Worm (Caenorhabditis elegans) whole organism, late embryonic: ENCODE results near the gene plx-2.

Source experiments
- C08G9.2 ChIP-seq: sonication (generic microtip); optimal IDR thresholded peaks from 2 replicates; lab custom pipeline; 2016; ENCODE audit warnings: mild to moderate bottlenecking, missing genetic modification characterization, moderate library complexity, missing compliant biosample characterization
- K02D7.2 ChIP-seq: sonication (generic microtip); optimal IDR thresholded peaks from 2 replicates; lab custom pipeline; 2017; ENCODE audit warnings: mild to moderate bottlenecking, missing genetic modification characterization, missing compliant biosample characterization
- T23F11.4 ChIP-seq: fragments of 200-800 bp; sonication (Bioruptor generic); optimal IDR thresholded peaks from 2 replicates; lab custom pipeline; 2018; ENCODE audit warnings: mild to moderate bottlenecking, missing genetic modification characterization, missing compliant biosample characterization
- Y22D7AL.16 ChIP-seq: sonication (generic microtip); optimal IDR thresholded peaks from 2 replicates; lab custom pipeline; 2016; ENCODE audit warnings: missing genetic modification characterization, missing compliant biosample characterization
- ahr-1 ChIP-seq: sonication (generic microtip); optimal IDR thresholded peaks from 2 replicates; lab custom pipeline; 2016; ENCODE audit warnings: missing genetic modification characterization, missing compliant biosample characterization
- ceh-14 ChIP-seq: sonication (generic microtip); optimal IDR thresholded peaks from 2 replicates; lab custom pipeline; 2016; ENCODE audit warnings: missing genotype, missing genetic modification characterization, missing compliant biosample characterization
- ceh-18 ChIP-seq: sonication (generic microtip); optimal IDR thresholded peaks from 2 replicates; lab custom pipeline; 2016; ENCODE audit warnings: missing genetic modification characterization, missing compliant biosample characterization
- ceh-19 ChIP-seq: fragments of 200-800 bp; sonication (Bioruptor generic); optimal IDR thresholded peaks from 2 replicates; lab custom pipeline; 2018; ENCODE audit warnings: mild to moderate bottlenecking, missing genetic modification characterization, missing compliant biosample characterization
- ceh-2 ChIP-seq: sonication (generic microtip); optimal IDR thresholded peaks from 2 replicates; lab custom pipeline; 2016; ENCODE audit warnings: missing genotype, missing genetic modification characterization, missing compliant biosample characterization
- ceh-22 ChIP-seq: sonication (generic microtip); optimal IDR thresholded peaks from 2 replicates; lab custom pipeline; 2017; ENCODE audit warnings: missing biosample characterization, missing genetic modification characterization
- ceh-24 ChIP-seq: sonication (generic microtip); optimal IDR thresholded peaks from 2 replicates; lab custom pipeline; 2016; ENCODE audit warnings: mild to moderate bottlenecking, missing genetic modification characterization, missing compliant biosample characterization
- ceh-30 ChIP-seq: fragments of 150-350 bp; optimal IDR thresholded peaks from 2 replicates; lab custom pipeline; 2014; ENCODE audit warnings: missing biosample characterization, missing genetic modification characterization
- ceh-31 ChIP-seq: sonication (generic microtip); optimal IDR thresholded peaks from 2 replicates; lab custom pipeline; 2016; ENCODE audit warnings: missing genetic modification characterization, missing compliant biosample characterization
- ceh-34 ChIP-seq: sonication (generic microtip); optimal IDR thresholded peaks from 2 replicates; lab custom pipeline; 2016; ENCODE audit warnings: mild to moderate bottlenecking, missing genetic modification characterization, missing compliant biosample characterization
- ceh-45 ChIP-seq: fragments of 200-800 bp; sonication (Bioruptor generic); IDR thresholded peaks from 2 replicates; pipeline ENCODE4 v1.3.6; 2022; ENCODE audit warnings: missing genetic modification reagents, missing genetic modification characterization, missing compliant biosample characterization
- ceh-48 ChIP-seq: sonication (generic microtip); optimal IDR thresholded peaks from 2 replicates; lab custom pipeline; 2016; ENCODE audit warnings: missing genetic modification characterization, inconsistent platforms, missing compliant biosample characterization
- ceh-6 ChIP-seq: fragments of 200-800 bp; sonication (Bioruptor generic); optimal IDR thresholded peaks from 2 replicates; lab custom pipeline; 2018; ENCODE audit warnings: mild to moderate bottlenecking, missing genetic modification characterization, missing compliant biosample characterization
- ceh-9 ChIP-seq: sonication (generic microtip); optimal IDR thresholded peaks from 2 replicates; lab custom pipeline; 2016; ENCODE audit warnings: mild to moderate bottlenecking, missing genetic modification characterization, inconsistent platforms, missing compliant biosample characterization
- che-1 ChIP-seq: sonication (generic microtip); optimal IDR thresholded peaks from 2 replicates; lab custom pipeline; 2016; ENCODE audit warnings: mild to moderate bottlenecking, missing genetic modification characterization, missing compliant biosample characterization
- dve-1 ChIP-seq: sonication (generic microtip); optimal IDR thresholded peaks from 2 replicates; lab custom pipeline; 2017; ENCODE audit warnings: antibody characterized with exemption, mild to moderate bottlenecking, missing genetic modification characterization, missing compliant biosample characterization
- elt-2 ChIP-seq: sonication (generic microtip); optimal IDR thresholded peaks from 2 replicates; lab custom pipeline; 2016; ENCODE audit warnings: missing genetic modification reagents, missing genetic modification characterization, missing compliant biosample characterization
- fax-1 ChIP-seq: sonication (generic microtip); optimal IDR thresholded peaks from 2 replicates; lab custom pipeline; 2016; ENCODE audit warnings: missing genotype, missing genetic modification characterization, missing compliant biosample characterization
- hlh-13 ChIP-seq: fragments of 200-800 bp; sonication (Bioruptor generic); optimal IDR thresholded peaks from 2 replicates; lab custom pipeline; 2018; ENCODE audit warnings: mild to moderate bottlenecking, missing genetic modification characterization, missing compliant biosample characterization
- hlh-30 ChIP-seq: sonication (generic microtip); optimal IDR thresholded peaks from 2 replicates; lab custom pipeline; 2017; ENCODE audit warnings: antibody characterized with exemption, missing genetic modification characterization, missing compliant biosample characterization; ENCODE audit not compliant: insufficient read depth
- lim-6 ChIP-seq: sonication (generic microtip); optimal IDR thresholded peaks from 2 replicates; lab custom pipeline; 2016; ENCODE audit warnings: missing genetic modification characterization, missing compliant biosample characterization
- lin-11 ChIP-seq: fragments of 200-800 bp; sonication (Bioruptor generic); optimal IDR thresholded peaks from 2 replicates; lab custom pipeline; 2018; ENCODE audit warnings: mild to moderate bottlenecking, missing genetic modification characterization, missing compliant biosample characterization
- madf-2 ChIP-seq: sonication (generic microtip); optimal IDR thresholded peaks from 2 replicates; lab custom pipeline; 2017; ENCODE audit warnings: missing genetic modification characterization, missing compliant biosample characterization
- mec-3 ChIP-seq: sonication (generic microtip); optimal IDR thresholded peaks from 2 replicates; lab custom pipeline; 2016; ENCODE audit warnings: borderline replicate concordance, missing genetic modification characterization, missing compliant biosample characterization
- nfya-1 ChIP-seq: sonication (generic microtip); optimal IDR thresholded peaks from 2 replicates; lab custom pipeline; 2017; ENCODE audit warnings: missing genetic modification characterization, mild to moderate bottlenecking, missing compliant biosample characterization, antibody characterized with exemption, moderate library complexity
- nhr-232 ChIP-seq: sonication (generic microtip); optimal IDR thresholded peaks from 2 replicates; lab custom pipeline; 2016; ENCODE audit warnings: missing genetic modification characterization, missing compliant biosample characterization
- pax-1 ChIP-seq: fragments of 150-350 bp; optimal IDR thresholded peaks from 2 replicates; lab custom pipeline; 2014; ENCODE audit warnings: missing biosample characterization, missing genetic modification characterization
- pha-2 ChIP-seq: sonication (generic microtip); optimal IDR thresholded peaks from 2 replicates; lab custom pipeline; 2017; ENCODE audit warnings: mild to moderate bottlenecking, missing genetic modification characterization, missing compliant biosample characterization
- pha-4 ChIP-seq: fragments of 150-350 bp; optimal IDR thresholded peaks from 2 replicates; lab custom pipeline; 2018; ENCODE audit warnings: missing biosample characterization, missing genetic modification reagents, missing genetic modification characterization
- pqm-1 ChIP-seq: sonication (generic microtip); optimal IDR thresholded peaks from 2 replicates; lab custom pipeline; 2016; ENCODE audit warnings: missing genetic modification characterization, missing compliant biosample characterization
- pros-1 ChIP-seq: fragments of 150-350 bp; optimal IDR thresholded peaks from 2 replicates; lab custom pipeline; 2014; ENCODE audit warnings: missing biosample characterization, missing genetic modification reagents, missing genetic modification characterization
- ref-2 ChIP-seq: sonication (generic microtip); optimal IDR thresholded peaks from 2 replicates; lab custom pipeline; 2016; ENCODE audit warnings: missing genetic modification characterization, missing compliant biosample characterization
- rnt-1 ChIP-seq: sonication (generic microtip); optimal IDR thresholded peaks from 2 replicates; lab custom pipeline; 2016; ENCODE audit warnings: missing genetic modification characterization, missing compliant biosample characterization
- sdc-2 ChIP-seq: sonication (generic microtip); optimal IDR thresholded peaks from 2 replicates; lab custom pipeline; 2016; ENCODE audit warnings: missing genotype, missing genetic modification characterization, missing compliant biosample characterization
- sox-2 ChIP-seq: fragments of 200-800 bp; sonication (Bioruptor generic); IDR thresholded peaks from 2 replicates; pipeline ENCODE4 v1.3.6; 2022; ENCODE audit warnings: missing genetic modification reagents, missing genetic modification characterization, missing compliant biosample characterization
- sox-4 ChIP-seq: sonication (generic microtip); optimal IDR thresholded peaks from 2 replicates; lab custom pipeline; 2017; ENCODE audit warnings: mild to moderate bottlenecking, missing genetic modification characterization, inconsistent platforms, missing compliant biosample characterization
- tbx-2 ChIP-seq: sonication (generic microtip); optimal IDR thresholded peaks from 2 replicates; lab custom pipeline; 2016; ENCODE audit warnings: missing genetic modification characterization, missing compliant biosample characterization
- ttx-3 ChIP-seq: sonication (generic microtip); optimal IDR thresholded peaks from 2 replicates; lab custom pipeline; 2016; ENCODE audit warnings: missing genetic modification reagents, missing genetic modification characterization, missing compliant biosample characterization
- unc-3 ChIP-seq, 2 experiments: fragments of 200-800 bp in 1 of 2; sonication (Bioruptor generic) in 1 of 2; sonication (generic microtip) in 1 of 2; conservative IDR thresholded peaks in 1 of 2; optimal IDR thresholded peaks in 1 of 2; 2 replicates each; pipeline versions ENCODE4 v1.3.6 to Lab custom; 2016 to 2022; ENCODE audit warnings: missing compliant biosample characterization in 2 of 2, missing genetic modification characterization in 2 of 2, missing genetic modification reagents in 1 of 2
- unc-42 ChIP-seq: sonication (generic microtip); optimal IDR thresholded peaks from 2 replicates; lab custom pipeline; 2016; ENCODE audit warnings: missing genotype, missing genetic modification characterization, missing compliant biosample characterization
- unc-55 ChIP-seq: sonication (generic microtip); optimal IDR thresholded peaks from 2 replicates; lab custom pipeline; 2017; ENCODE audit warnings: missing biosample characterization, missing genetic modification reagents, missing genetic modification characterization
- unc-86 ChIP-seq: sonication (generic microtip); optimal IDR thresholded peaks from 2 replicates; lab custom pipeline; 2016; ENCODE audit warnings: missing genetic modification characterization, missing compliant biosample characterization
- zip-5 ChIP-seq: sonication (generic microtip); optimal IDR thresholded peaks from 2 replicates; lab custom pipeline; 2016; ENCODE audit warnings: missing genetic modification characterization, missing compliant biosample characterization

The plx-2 gene

DNA sequence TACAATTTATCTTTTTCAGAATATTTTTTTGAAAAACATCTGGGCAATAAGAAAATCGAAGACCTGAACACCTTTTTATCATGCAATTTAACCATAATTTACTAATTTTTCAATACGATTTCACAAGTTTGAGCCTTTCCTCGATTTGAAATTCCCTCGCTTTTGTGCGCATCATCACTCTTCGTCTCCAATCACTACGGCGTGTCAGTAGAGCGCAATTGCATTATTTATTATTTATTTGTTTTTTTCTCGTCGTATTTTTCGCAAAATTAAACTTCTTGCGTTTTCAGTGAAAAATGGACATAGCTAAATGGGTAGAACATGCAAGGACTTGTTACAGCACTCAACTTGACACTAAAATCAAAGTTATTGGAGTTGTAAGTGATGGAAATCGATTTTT, 16.5 kb upstream of the plx-2 start, which contains the start of gene smg-8:
Gene smg-8, plus strand, starts transcription at position 266 of the 400 bp plus-strand sequence.
- TF ChIP-seq ahr-1 (tag; lab: Kevin White, UChicago) (no peak), unc-55 (peak; percentile 77), hlh-13 (GFP tag; lab: Kevin White, UChicago) (no peak), ceh-48 (tag; lab: Kevin White, UChicago) (no peak), T23F11.4 (GFP tag; lab: Kevin White, UChicago) (no peak), pax-1 (tag; lab: Kevin White, UChicago) (peak; percentile 30), ceh-2 (tag; lab: Kevin White, UChicago) (no peak), pha-2 (tag; lab: Kevin White, UChicago) (no peak), hlh-30 (tag; lab: Kevin White, UChicago) (no peak), elt-2 (tag; lab: Kevin White, UChicago) (no peak), ttx-3 (no peak), mec-3 (tag; lab: Kevin White, UChicago) (no peak), che-1 (tag; lab: Kevin White, UChicago) (no peak), unc-86 (no peak), pqm-1 (tag; lab: Kevin White, UChicago) (no peak), pha-4 (no peak), ref-2 (no peak), sox-2 (GFP tag; lab: Robert Waterston, UW) (no peak), sdc-2 (tag; lab: Kevin White, UChicago) (no peak), ceh-24 (no peak), nfya-1 (tag; lab: Kevin White, UChicago) (peak; percentile 80), madf-2 (tag; lab: Kevin White, UChicago) (no peak), lin-11 (tag; lab: Kevin White, UChicago) (no peak), unc-3 (GFP tag; conservative IDR thresholded peaks at IDR 0.05; lab: Robert Waterston, UW) (no peak), unc-3 (tag; optimal IDR thresholded peaks at IDR 0.05; lab: Kevin White, UChicago) (no peak), pros-1 (tag; lab: Kevin White, UChicago) (no peak), ceh-30 (no peak), lim-6 (no peak), ceh-9 (tag; lab: Kevin White, UChicago) (no peak), fax-1 (no peak), ceh-19 (GFP tag; lab: Kevin White, UChicago) (no peak), Y22D7AL.16 (no peak), ceh-18 (tag; lab: Kevin White, UChicago) (no peak), ceh-31 (peak; percentile 44), ceh-34 (peak; percentile 15), rnt-1 (no peak), K02D7.2 (tag; lab: Kevin White, UChicago) (no peak), ceh-14 (tag; lab: Kevin White, UChicago) (no peak), unc-42 (tag; lab: Kevin White, UChicago) (peak; percentile 66), nhr-232 (tag; lab: Kevin White, UChicago) (no peak), dve-1 (tag; lab: Kevin White, UChicago) (peak; percentile 59), tbx-2 (peak; percentile 27), sox-4 (tag; lab: Kevin White, UChicago) (no peak), ceh-6 (GFP tag; lab: Kevin White, UChicago) (no peak), C08G9.2 (tag; lab: Kevin White, UChicago) (no peak), ceh-22 (no peak), ceh-45 (GFP tag; lab: Robert Waterston, UW) (no peak), zip-5 (tag; lab: Kevin White, UChicago) (no peak)
